Worm (Caenorhabditis elegans): ENCODE measurements around the gene srh-113.

DNA sequence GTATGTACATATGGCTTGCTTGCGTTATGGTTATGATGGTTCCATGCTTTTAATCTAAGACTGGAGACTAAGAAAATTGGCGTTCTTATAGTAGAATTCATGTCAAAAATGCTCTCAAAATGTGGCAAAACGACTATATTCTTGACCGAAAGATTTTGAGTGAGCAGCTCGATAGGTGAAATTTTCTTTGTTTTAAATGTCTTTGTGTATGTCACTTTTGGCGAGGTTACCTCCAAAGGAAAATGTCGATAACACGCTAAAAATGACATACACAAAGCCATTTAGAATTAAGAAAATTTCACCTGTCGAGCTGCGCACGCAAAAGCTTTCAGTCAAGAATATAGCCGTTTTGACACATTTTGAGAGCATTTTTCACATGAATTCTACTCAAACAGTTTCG lies 45.4 kb upstream of the srh-113 start, which contains the start of gene srz-66:
- TF ChIP-seq C34F6.9 (tag; optimal IDR thresholded peaks at IDR 0.05): no peak
- no peak for TF ChIP-seq aly-2 (tag; optimal IDR thresholded peaks at IDR 0.05)
- TF ChIP-seq mdl-1 (tag; optimal IDR thresholded peaks at IDR 0.05): no peak
- no peak for TF ChIP-seq ztf-11 (tag; optimal IDR thresholded peaks at IDR 0.05)
- no peak for TF ChIP-seq ceh-82 (tag; optimal IDR thresholded peaks at IDR 0.05)
- no peak for TF ChIP-seq dmd-4 (tag; optimal IDR thresholded peaks at IDR 0.05)
- no peak for TF ChIP-seq gmeb-1 (tag; optimal IDR thresholded peaks at IDR 0.05)
- TF ChIP-seq ama-1 (optimal IDR thresholded peaks at IDR 0.05): no peak
- TF ChIP-seq nhr-11 (tag; optimal IDR thresholded peaks at IDR 0.05): no peak
- no peak for TF ChIP-seq lsy-2 (tag; optimal IDR thresholded peaks at IDR 0.05)
- TF ChIP-seq nhr-10 (tag; optimal IDR thresholded peaks at IDR 0.05): no peak
- TF ChIP-seq nhr-77 (tag; optimal IDR thresholded peaks at IDR 0.05): no peak
- TF ChIP-seq lin-11 (tag; optimal IDR thresholded peaks at IDR 0.05): no peak
- TF ChIP-seq fos-1 (tag; optimal IDR thresholded peaks at IDR 0.05): no peak

All from whole organism, L2 larva.